Worm (Caenorhabditis elegans) whole organism, L1 larva: ENCODE results near the gene eco-1.
A peak's percentile ranks its signal among the peaks of the same experiment; 100 is the strongest.

ENCODE experiments used
- C34B4.2 ChIP-seq: sonication (generic microtip); optimal IDR thresholded peaks from 2 replicates; lab custom pipeline; 2017; ENCODE audit warnings: mild to moderate bottlenecking, missing genetic modification characterization, missing compliant biosample characterization
- F16B12.6 ChIP-seq: fragments of 150-350 bp; optimal IDR thresholded peaks from 2 replicates; lab custom pipeline; 2014; ENCODE audit warnings: missing biosample characterization, missing genetic modification characterization
- aha-1 ChIP-seq: fragments of 150-350 bp; optimal IDR thresholded peaks from 2 replicates; lab custom pipeline; 2014; ENCODE audit warnings: missing biosample characterization, missing genetic modification characterization
- alr-1 ChIP-seq: fragments of 200-800 bp; sonication (Bioruptor generic); optimal IDR thresholded peaks from 2 replicates; lab custom pipeline; 2018; ENCODE audit warnings: borderline replicate concordance, mild to moderate bottlenecking, missing genetic modification characterization, missing compliant biosample characterization
- aly-2 ChIP-seq: fragments of 150-350 bp; optimal IDR thresholded peaks from 2 replicates; lab custom pipeline; 2014; ENCODE audit warnings: missing biosample characterization, missing genetic modification characterization
- ama-1 ChIP-seq: fragments of 150-350 bp; optimal IDR thresholded peaks from 2 replicates; lab custom pipeline; 2014
- ceh-82 ChIP-seq, 3 experiments: fragments of 150-350 bp in 1 of 3; sonication (generic microtip) in 2 of 3; optimal IDR thresholded peaks; 2 replicates each; lab custom pipeline; 2014 to 2017; ENCODE audit warnings: missing biosample characterization in 3 of 3, missing genetic modification characterization in 3 of 3
- ceh-90 ChIP-seq: sonication (generic microtip); optimal IDR thresholded peaks from 2 replicates; lab custom pipeline; 2016; ENCODE audit warnings: missing genetic modification characterization, missing compliant biosample characterization
- ces-1 ChIP-seq: fragments of 150-350 bp; optimal IDR thresholded peaks from 2 replicates; lab custom pipeline; 2014; ENCODE audit warnings: missing biosample characterization, missing genetic modification reagents, missing genetic modification characterization
- efl-1 ChIP-seq, 4 experiments: fragments of 150-350 bp; optimal IDR thresholded peaks in 3 of 4; peaks in 1 of 4; 1 replicate in 1 of 4; 2 replicates in 3 of 4; lab custom pipeline; 2014; ENCODE audit warnings: missing biosample characterization in 2 of 4, missing genetic modification characterization in 2 of 4, missing genetic modification reagents in 2 of 4
- efl-3 ChIP-seq: fragments of 200-800 bp; sonication (Bioruptor generic); optimal IDR thresholded peaks from 2 replicates; lab custom pipeline; 2018; ENCODE audit warnings: mild to moderate bottlenecking, missing genetic modification characterization, missing compliant biosample characterization
- elt-2 ChIP-seq: sonication (generic microtip); optimal IDR thresholded peaks from 2 replicates; lab custom pipeline; 2016; ENCODE audit warnings: missing genetic modification characterization, mild to moderate bottlenecking, inconsistent platforms, missing compliant biosample characterization, missing genetic modification reagents
- elt-3 ChIP-seq, 6 experiments: fragments of 150-350 bp in 1 of 6; sonication (generic microtip); optimal IDR thresholded peaks; 2 replicates each; lab custom pipeline; 2017 to 2018; ENCODE audit warnings: missing biosample characterization in 6 of 6, missing genetic modification characterization in 6 of 6, inconsistent platforms in 1 of 6
- fkh-10 ChIP-seq: sonication (generic microtip); optimal IDR thresholded peaks from 2 replicates; lab custom pipeline; 2017; ENCODE audit warnings: missing biosample characterization, missing genetic modification reagents, missing genetic modification characterization
- fkh-8 ChIP-seq: sonication (generic microtip); optimal IDR thresholded peaks from 2 replicates; lab custom pipeline; 2016; ENCODE audit warnings: mild to moderate bottlenecking, missing genetic modification characterization, missing compliant biosample characterization
- lin-14 ChIP-seq: fragments of 200-800 bp; sonication (Bioruptor generic); optimal IDR thresholded peaks from 2 replicates; lab custom pipeline; 2018; ENCODE audit warnings: mild to moderate bottlenecking, missing genetic modification characterization, moderate library complexity, missing compliant biosample characterization
- lin-15B ChIP-seq: fragments of 150-350 bp; sonication (generic microtip); optimal IDR thresholded peaks from 3 replicates; lab custom pipeline; 2014; ENCODE audit warnings: missing biosample characterization, missing genetic modification characterization
- lsy-2 ChIP-seq, 2 experiments: fragments of 150-350 bp; optimal IDR thresholded peaks; 2 replicates each; lab custom pipeline; 2014; ENCODE audit warnings: missing biosample characterization in 2 of 2, missing genetic modification characterization in 2 of 2
- mab-9 ChIP-seq: fragments of 200-800 bp; sonication (Bioruptor generic); IDR thresholded peaks from 2 replicates; pipeline ENCODE4 v1.3.6; 2022; ENCODE audit warnings: missing genetic modification reagents, missing genetic modification characterization, missing compliant biosample characterization
- mef-2 ChIP-seq: fragments of 150-350 bp; optimal IDR thresholded peaks from 2 replicates; lab custom pipeline; 2014; ENCODE audit warnings: missing biosample characterization, missing genetic modification characterization
- mep-1 ChIP-seq: fragments of 150-350 bp; optimal IDR thresholded peaks from 2 replicates; lab custom pipeline; 2014; ENCODE audit warnings: missing biosample characterization, missing genetic modification characterization
- nhr-19 ChIP-seq: fragments of 200-800 bp; sonication (Bioruptor generic); conservative IDR thresholded peaks from 2 replicates; pipeline ENCODE4 v1.3.6; 2022; ENCODE audit warnings: missing genetic modification characterization, missing compliant biosample characterization
- nhr-20 ChIP-seq: sonication (generic microtip); optimal IDR thresholded peaks from 2 replicates; lab custom pipeline; 2016; ENCODE audit warnings: mild to moderate bottlenecking, missing genetic modification characterization, missing compliant biosample characterization
- nhr-237 ChIP-seq: fragments of 150-350 bp; optimal IDR thresholded peaks from 2 replicates; lab custom pipeline; 2014; ENCODE audit warnings: missing biosample characterization, missing genetic modification characterization
- nhr-76 ChIP-seq: sonication (generic microtip); optimal IDR thresholded peaks from 2 replicates; lab custom pipeline; 2017; ENCODE audit warnings: missing biosample characterization, missing genetic modification characterization
- nhr-77 ChIP-seq: fragments of 150-350 bp; optimal IDR thresholded peaks from 2 replicates; lab custom pipeline; 2014; ENCODE audit warnings: missing biosample characterization, missing genetic modification characterization
- nhr-84 ChIP-seq: sonication (generic microtip); optimal IDR thresholded peaks from 2 replicates; lab custom pipeline; 2017; ENCODE audit warnings: missing biosample characterization, missing genetic modification characterization
- nhr-85 ChIP-seq: sonication (generic microtip); peaks from one replicate; lab custom pipeline; 2016; ENCODE audit warnings: missing genetic modification characterization, inconsistent platforms, missing compliant biosample characterization
- nhr-90 ChIP-seq: sonication (generic microtip); optimal IDR thresholded peaks from 2 replicates; lab custom pipeline; 2016; ENCODE audit warnings: mild to moderate bottlenecking, missing genetic modification characterization, missing compliant biosample characterization; ENCODE audit not compliant: poor library complexity
- pag-3 ChIP-seq: sonication (generic microtip); optimal IDR thresholded peaks from 2 replicates; lab custom pipeline; 2017; ENCODE audit warnings: missing genetic modification characterization, mild to moderate bottlenecking, missing compliant biosample characterization, antibody characterized with exemption, borderline replicate concordance; ENCODE audit not compliant: insufficient read depth
- rnt-1 ChIP-seq: sonication (generic microtip); optimal IDR thresholded peaks from 2 replicates; lab custom pipeline; 2016; ENCODE audit warnings: mild to moderate bottlenecking, missing genetic modification characterization, moderate library complexity, missing compliant biosample characterization
- sox-4 ChIP-seq: sonication (generic microtip); optimal IDR thresholded peaks from 2 replicates; lab custom pipeline; 2016; ENCODE audit warnings: missing genetic modification characterization, missing compliant biosample characterization
- sptf-1 ChIP-seq: fragments of 150-350 bp; optimal IDR thresholded peaks from 2 replicates; lab custom pipeline; 2014; ENCODE audit warnings: missing biosample characterization, missing genetic modification characterization
- swsn-7 ChIP-seq: sonication (generic microtip); optimal IDR thresholded peaks from 2 replicates; lab custom pipeline; 2016; ENCODE audit warnings: missing genetic modification characterization, missing compliant biosample characterization
- tlp-1 ChIP-seq: fragments of 150-350 bp; optimal IDR thresholded peaks from 2 replicates; lab custom pipeline; 2014; ENCODE audit warnings: missing biosample characterization, missing genetic modification characterization
- unc-130 ChIP-seq: fragments of 150-350 bp; optimal IDR thresholded peaks from 2 replicates; lab custom pipeline; 2017; ENCODE audit warnings: missing biosample characterization, missing genetic modification characterization, inconsistent platforms
- unc-30 ChIP-seq: sonication (generic microtip); optimal IDR thresholded peaks from 2 replicates; lab custom pipeline; 2017; ENCODE audit warnings: missing biosample characterization, missing genetic modification characterization
- vab-15 ChIP-seq: sonication (generic microtip); optimal IDR thresholded peaks from 2 replicates; lab custom pipeline; 2017; ENCODE audit warnings: missing genotype, mild to moderate bottlenecking, missing genetic modification characterization, missing compliant biosample characterization

Gene eco-1

ce11 chrIII:7349075-7349474, 9.8 kb downstream of the eco-1 start, which contains the start of gene gos-28:
Gene gos-28, minus strand, starts transcription at chrIII:7349175.
- no peak for TF ChIP-seq fkh-8 (tag; lab: Kevin White, UChicago)
- TF ChIP-seq fkh-10 (GFP tag; lab: Kevin White, UChicago) = no peak
- no peak for TF ChIP-seq rnt-1
- no peak for TF ChIP-seq nhr-20
- TF ChIP-seq mab-9 = no peak
- TF ChIP-seq alr-1 (tag; lab: Kevin White, UChicago) = no peak
- TF ChIP-seq elt-3 (tag; optimal IDR thresholded peaks at IDR 0.05; lab: Kevin White, UChicago) = no peak
- TF ChIP-seq lin-15B (tag; lab: Kevin White, UChicago) = no peak
- TF ChIP-seq pag-3 (tag; lab: Kevin White, UChicago) = no peak
- no peak for TF ChIP-seq nhr-84 (tag; lab: Kevin White, UChicago)
- TF ChIP-seq F16B12.6 (tag; lab: Kevin White, UChicago) = no peak
- TF ChIP-seq nhr-76 (tag; lab: Kevin White, UChicago) = no peak

- no peak for TF ChIP-seq ces-1
- TF ChIP-seq C34B4.2 (tag; lab: Kevin White, UChicago) = no peak
- no peak for TF ChIP-seq nhr-77
- no peak for TF ChIP-seq nhr-19 (GFP tag; lab: Robert Waterston, UW)
- no peak for TF ChIP-seq nhr-85
- no peak for TF ChIP-seq aha-1 (tag; lab: Kevin White, UChicago)
- no peak for TF ChIP-seq tlp-1 (tag; lab: Kevin White, UChicago)
- no peak for TF ChIP-seq swsn-7 (tag; lab: Kevin White, UChicago)
- TF ChIP-seq vab-15 (tag; lab: Kevin White, UChicago) = no peak
- no peak for TF ChIP-seq unc-130
- no peak for TF ChIP-seq nhr-84 (tag; lab: Kevin White, UChicago)
- no peak for TF ChIP-seq efl-3 (GFP tag; lab: Kevin White, UChicago)
- TF ChIP-seq unc-30 (tag; lab: Kevin White, UChicago) = no peak
- TF ChIP-seq alr-1 (tag; lab: Kevin White, UChicago) = no peak
- no peak for TF ChIP-seq nhr-90 (tag; lab: Kevin White, UChicago)
- TF ChIP-seq lin-14 = no peak
- TF ChIP-seq mab-9 = no peak
Observed at ce11 chrIII:7347049-7347448, 11.8 kb downstream of the eco-1 start, which contains the start of gene F08F8.7. Gene F08F8.7, minus strand, starts transcription at chrIII:7347149.

DNA sequence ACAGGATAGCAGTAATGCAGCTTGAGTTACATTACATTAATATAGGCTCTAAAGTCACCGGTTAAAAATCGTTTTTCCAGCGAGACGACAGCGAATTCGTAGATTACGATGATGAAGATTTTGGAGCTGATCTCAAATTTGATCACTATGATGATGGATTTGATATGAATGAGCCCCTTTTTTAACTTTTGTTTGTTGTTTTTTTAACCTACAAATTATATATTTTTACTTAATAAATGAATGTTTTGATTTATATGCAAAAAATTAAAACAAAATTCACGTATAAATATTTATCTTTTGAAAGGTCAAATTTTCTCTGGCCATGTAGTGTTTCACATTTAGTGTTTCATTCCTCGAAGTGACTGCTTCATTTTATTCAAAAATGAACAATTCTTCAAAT, 15.5 kb downstream of the eco-1 start, which contains the start of gene F08F8.6:
F08F8.6 (plus strand) TSS at position 301 of the 400 bp plus-strand sequence.
- no peak for TF ChIP-seq ceh-90 (tag; lab: Kevin White, UChicago)
- TF ChIP-seq efl-1 (optimal IDR thresholded peaks at IDR 0.05; lab: Kevin White, UChicago) = no peak
- peak in 1 of 2 experiments; percentile 62 for TF ChIP-seq efl-1 (GFP tag; optimal IDR thresholded peaks at IDR 0.05 in 1 of 2; lab: Kevin White, UChicago)

- no peak for TF ChIP-seq mef-2 (tag; lab: Kevin White, UChicago)
- TF ChIP-seq, all 84 proteins: peak for 0
Observed at ce11 chrIII:7339138-7339537, 19.8 kb downstream of the eco-1 start.

- no peak for TF ChIP-seq ceh-82 (tag; optimal IDR thresholded peaks at IDR 0.05; lab: Kevin White, UChicago)
- TF ChIP-seq sox-4 = no peak
- no peak for TF ChIP-seq mep-1 (tag; lab: Kevin White, UChicago)
- peak in 1 of 2 experiments; percentile 12 for TF ChIP-seq lsy-2 (tag; optimal IDR thresholded peaks at IDR 0.05; lab: Kevin White, UChicago)
- no peak for TF ChIP-seq efl-1 (optimal IDR thresholded peaks at IDR 0.05; lab: Kevin White, UChicago)
- TF ChIP-seq efl-1 (GFP tag; optimal IDR thresholded peaks at IDR 0.05 in 1 of 2; lab: Kevin White, UChicago) = peak in 1 of 2 experiments; percentile 86
- TF ChIP-seq sptf-1 (tag; lab: Kevin White, UChicago) = no peak
- peak; percentile 14 for TF ChIP-seq elt-2 (tag; lab: Kevin White, UChicago)
- no peak for TF ChIP-seq aly-2 (tag; lab: Kevin White, UChicago)
- TF ChIP-seq mef-2 (tag; lab: Kevin White, UChicago) = no peak
- TF ChIP-seq ama-1 = peak; percentile 42
- TF ChIP-seq rnt-1 = peak; percentile 9
- TF ChIP-seq unc-30 (tag; lab: Kevin White, UChicago) = no peak
- TF ChIP-seq nhr-237 (tag; lab: Kevin White, UChicago) = no peak
- TF ChIP-seq, all 84 proteins: peak for 5
Observed at ce11 chrIII:7338693-7339092, 20.2 kb downstream of the eco-1 start, which contains the start of gene kap-1. Gene kap-1, plus strand, starts transcription at chrIII:7338835.
